Fruit fly (Drosophila melanogaster) whole organism, prepupa: ENCODE results near the gene CG14277.

Experiments used
- CG10631 ChIP-seq: fragments of 200-800 bp; sonication (Bioruptor generic); optimal IDR thresholded peaks from 2 replicates; lab custom pipeline; 2016; ENCODE audit warnings: missing biosample characterization, missing genetic modification characterization
- CG11762 ChIP-seq: fragments of 200-800 bp; sonication (Bioruptor generic); optimal IDR thresholded peaks from 3 replicates; lab custom pipeline; 2016; ENCODE audit warnings: missing biosample characterization, missing genetic modification characterization; ENCODE audit not compliant: insufficient read depth
- CG1621 ChIP-seq: fragments of 200-800 bp; sonication (Bioruptor generic); optimal IDR thresholded peaks from 3 replicates; lab custom pipeline; 2018; ENCODE audit warnings: missing biosample characterization, mild to moderate bottlenecking, missing genetic modification characterization
- CG16779 ChIP-seq: fragments of 200-800 bp; sonication (Bioruptor generic); optimal IDR thresholded peaks from 3 replicates; lab custom pipeline; 2017; ENCODE audit warnings: missing biosample characterization, mild to moderate bottlenecking, missing genetic modification characterization
- CG6276 ChIP-seq: fragments of 200-800 bp; sonication (Bioruptor generic); optimal IDR thresholded peaks from 2 replicates; lab custom pipeline; 2017; ENCODE audit warnings: missing biosample characterization, mild to moderate bottlenecking, missing genetic modification characterization
- CG6808 ChIP-seq: fragments of 200-800 bp; sonication (Bioruptor generic); optimal IDR thresholded peaks from 3 replicates; lab custom pipeline; 2017; ENCODE audit warnings: missing biosample characterization, missing genetic modification characterization, mild to moderate bottlenecking, moderate library complexity, missing genetic modification reagents
- CG6854 ChIP-seq: fragments of 200-800 bp; sonication (Bioruptor generic); optimal IDR thresholded peaks from 2 replicates; lab custom pipeline; 2017; ENCODE audit warnings: missing biosample characterization, mild to moderate bottlenecking, missing genetic modification characterization
- CG9139 ChIP-seq: fragments of 200-800 bp; sonication (Bioruptor generic); optimal IDR thresholded peaks from 3 replicates; lab custom pipeline; 2017; ENCODE audit warnings: missing biosample characterization, mild to moderate bottlenecking, missing genetic modification characterization
- Ets21C ChIP-seq: fragments of 200-800 bp; sonication (Bioruptor generic); optimal IDR thresholded peaks from 3 replicates; lab custom pipeline; 2016; ENCODE audit warnings: missing biosample characterization, missing genetic modification characterization
- Hr39 ChIP-seq: fragments of 200-800 bp; sonication (Bioruptor generic); optimal IDR thresholded peaks from 2 replicates; lab custom pipeline; 2016; ENCODE audit warnings: missing biosample characterization, missing genetic modification characterization
- Hr4 ChIP-seq: fragments of 200-800 bp; sonication (Bioruptor generic); optimal IDR thresholded peaks from 3 replicates; lab custom pipeline; 2016; ENCODE audit warnings: missing biosample characterization, missing genetic modification characterization
- Met ChIP-seq: fragments of 200-800 bp; sonication (Bioruptor generic); optimal IDR thresholded peaks from 3 replicates; lab custom pipeline; 2016; ENCODE audit warnings: missing biosample characterization, missing genetic modification characterization
- acj6 ChIP-seq: fragments of 200-800 bp; sonication (Bioruptor generic); optimal IDR thresholded peaks from 3 replicates; lab custom pipeline; 2016; ENCODE audit warnings: missing biosample characterization, missing genetic modification characterization
- dsx ChIP-seq: fragments of 200-800 bp; optimal IDR thresholded peaks from 3 replicates; lab custom pipeline; 2019; ENCODE audit warnings: missing biosample characterization, mild to moderate bottlenecking, missing genetic modification characterization, moderate library complexity; ENCODE audit not compliant: poor library complexity, severe bottlenecking

DNA sequence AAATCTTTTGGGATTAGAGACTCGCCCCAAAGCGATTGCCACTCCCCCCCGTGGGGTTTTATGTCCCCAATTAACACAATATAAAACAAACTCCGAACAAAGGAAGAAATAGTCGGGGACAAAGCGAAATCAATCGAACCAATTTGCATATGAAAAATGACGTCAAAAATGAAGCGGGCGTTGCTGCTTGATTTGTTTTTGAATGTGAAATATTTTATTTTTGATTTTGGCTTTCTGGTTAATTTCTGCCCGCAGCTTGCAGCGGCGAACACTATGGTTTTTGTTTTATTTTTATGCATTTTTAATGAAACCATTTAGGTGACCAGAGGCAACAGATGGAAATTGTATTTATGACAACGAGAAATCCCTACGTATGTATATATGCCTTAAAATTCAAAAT, 26.4 kb downstream of the CG14277 start:
- TF ChIP-seq CG1621 (tag; lab: Kevin White, UChicago), result no peak
- TF ChIP-seq CG10631 (GFP tag; lab: Kevin White, UChicago), result no peak
- no peak for TF ChIP-seq Met (GFP tag; lab: Kevin White, UChicago)
- no peak for TF ChIP-seq Ets21C (GFP tag; lab: Kevin White, UChicago)
- no peak for TF ChIP-seq CG6854 (GFP tag; lab: Kevin White, UChicago)
- no peak for TF ChIP-seq acj6 (GFP tag; lab: Kevin White, UChicago)
- TF ChIP-seq dsx (GFP tag; lab: Kevin White, UChicago), result no peak
- no peak for TF ChIP-seq CG6808
- TF ChIP-seq Hr4, result no peak
- TF ChIP-seq CG6276 (GFP tag; lab: Kevin White, UChicago), result no peak
- TF ChIP-seq CG11762 (GFP tag; lab: Kevin White, UChicago), result no peak
- no peak for TF ChIP-seq Hr39
- TF ChIP-seq CG9139 (GFP tag; lab: Kevin White, UChicago), result no peak
- no peak for TF ChIP-seq CG16779 (tag; lab: Kevin White, UChicago)
